Worm (Caenorhabditis elegans) whole organism, L1 larva: ENCODE data around the gene sre-27.

ENCODE experiments used
- ceh-90 ChIP-seq: sonication (generic microtip); optimal IDR thresholded peaks from 2 replicates; lab custom pipeline; 2016; ENCODE audit warnings: missing genetic modification characterization, missing compliant biosample characterization
- ces-1 ChIP-seq: fragments of 150-350 bp; optimal IDR thresholded peaks from 2 replicates; lab custom pipeline; 2014; ENCODE audit warnings: missing biosample characterization, missing genetic modification reagents, missing genetic modification characterization
- elt-2 ChIP-seq: sonication (generic microtip); optimal IDR thresholded peaks from 2 replicates; lab custom pipeline; 2016; ENCODE audit warnings: missing genetic modification characterization, mild to moderate bottlenecking, inconsistent platforms, missing compliant biosample characterization, missing genetic modification reagents
- hpl-2 ChIP-seq: fragments of 150-350 bp; optimal IDR thresholded peaks from 2 replicates; lab custom pipeline; 2014; ENCODE audit warnings: missing biosample characterization, missing genetic modification reagents, missing genetic modification characterization
- lir-3 ChIP-seq: sonication (generic microtip); optimal IDR thresholded peaks from 2 replicates; lab custom pipeline; 2016; ENCODE audit warnings: mild to moderate bottlenecking, missing genetic modification characterization, moderate library complexity, missing compliant biosample characterization; ENCODE audit not compliant: poor library complexity
- nhr-28 ChIP-seq: fragments of 150-350 bp; optimal IDR thresholded peaks from 2 replicates; lab custom pipeline; 2014; ENCODE audit warnings: missing biosample characterization, missing genetic modification characterization
- pag-3 ChIP-seq: sonication (generic microtip); optimal IDR thresholded peaks from 2 replicates; lab custom pipeline; 2017; ENCODE audit warnings: missing genetic modification characterization, mild to moderate bottlenecking, missing compliant biosample characterization, antibody characterized with exemption, borderline replicate concordance; ENCODE audit not compliant: insufficient read depth
- snpc-4 ChIP-seq: fragments of 150-350 bp; optimal IDR thresholded peaks from 2 replicates; lab custom pipeline; 2014; ENCODE audit warnings: missing biosample characterization, missing genetic modification characterization
- sox-4 ChIP-seq: sonication (generic microtip); optimal IDR thresholded peaks from 2 replicates; lab custom pipeline; 2016; ENCODE audit warnings: missing genetic modification characterization, missing compliant biosample characterization

DNA sequence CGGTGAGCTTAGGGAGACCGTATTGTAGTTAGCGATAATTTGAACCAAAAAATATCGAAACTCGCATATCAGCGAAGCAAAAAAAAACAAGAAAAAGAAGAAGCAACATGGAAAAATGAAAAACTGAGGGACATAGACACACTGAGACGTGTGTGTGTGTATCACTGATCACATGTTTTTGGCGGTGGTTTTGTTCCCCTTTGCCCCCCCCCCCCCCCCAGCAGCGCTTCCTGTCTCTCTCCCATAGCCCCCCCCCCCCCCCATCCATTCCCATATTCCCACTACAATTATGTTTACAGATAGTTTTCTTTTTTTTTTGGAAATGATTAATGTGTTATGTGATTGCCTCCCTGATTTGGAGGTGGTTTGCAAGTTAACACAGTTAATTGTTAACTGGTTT is 48.2 kb downstream of the sre-27 start:
- TF ChIP-seq pag-3 (tag; lab: Kevin White, UChicago): no peak
- TF ChIP-seq snpc-4: no peak
- no peak for TF ChIP-seq elt-2 (tag; lab: Kevin White, UChicago)
- TF ChIP-seq hpl-2 (GFP tag; lab: Kevin White, UChicago): no peak
- TF ChIP-seq ceh-90: no peak
- TF ChIP-seq lir-3 (tag; lab: Kevin White, UChicago): no peak
- no peak for TF ChIP-seq nhr-28 (tag; lab: Kevin White, UChicago)
- no peak for TF ChIP-seq sox-4 (tag; lab: Kevin White, UChicago)
- no peak for TF ChIP-seq ces-1 (GFP tag; lab: Kevin White, UChicago)
